Fruit fly (Drosophila melanogaster) Kc167 (cell line): ENCODE results near the gene CG11696.

ENCODE experiments used
- Myc ChIP-seq: fragments of >200 bp; optimal IDR thresholded peaks from 2 replicates; lab custom pipeline; 2017; ENCODE audit warnings: missing external identifiers
- Sin3A ChIP-seq: fragments of >200 bp; optimal IDR thresholded peaks from 2 replicates; lab custom pipeline; 2018; ENCODE audit warnings: missing external identifiers
- h ChIP-seq: fragments of >200 bp; optimal IDR thresholded peaks from 3 replicates; lab custom pipeline; 2018; ENCODE audit warnings: missing external identifiers
- insv ChIP-seq: fragments of >200 bp; optimal IDR thresholded peaks from 3 replicates; lab custom pipeline; 2018; ENCODE audit warnings: missing external identifiers
- psq ChIP-seq: fragments of >200 bp; optimal IDR thresholded peaks from 2 replicates; lab custom pipeline; 2017; ENCODE audit warnings: missing external identifiers
- ttk ChIP-seq: sonication (Bioruptor generic); optimal IDR thresholded peaks from 2 replicates; lab custom pipeline; 2017; ENCODE audit warnings: missing external identifiers

The CG11696 gene

DNA sequence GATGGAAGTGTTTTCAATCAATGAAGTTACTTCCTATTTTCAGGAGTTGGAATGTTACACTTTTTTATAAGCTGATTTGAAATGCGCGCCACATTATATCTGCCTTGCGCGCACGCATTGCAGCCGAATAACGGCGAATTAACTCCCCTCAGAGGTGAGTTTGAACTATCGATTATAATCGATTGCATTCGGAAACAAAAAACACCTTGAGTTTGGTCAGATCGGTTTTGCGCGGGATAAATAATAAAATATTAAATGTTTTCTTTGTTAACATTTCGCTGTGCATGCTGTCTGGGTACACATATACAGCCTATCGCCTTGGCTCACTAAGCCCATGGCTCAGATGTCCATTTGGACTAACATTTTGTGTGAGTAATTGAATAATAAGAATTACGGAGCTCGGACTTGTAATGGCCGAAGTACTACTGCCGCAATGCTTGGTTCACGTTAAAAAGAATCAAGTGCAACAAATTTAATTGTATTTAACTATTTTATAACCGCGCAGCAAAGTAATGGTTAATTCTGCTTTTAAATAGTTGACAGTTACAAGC, 47.9 kb downstream of the CG11696 start:
- TF ChIP-seq h (no peak), Sin3A (lab: Kevin White, UChicago) (no peak), psq (no peak), ttk (no peak), Myc (lab: Kevin White, UChicago) (no peak), insv (no peak)

DNA sequence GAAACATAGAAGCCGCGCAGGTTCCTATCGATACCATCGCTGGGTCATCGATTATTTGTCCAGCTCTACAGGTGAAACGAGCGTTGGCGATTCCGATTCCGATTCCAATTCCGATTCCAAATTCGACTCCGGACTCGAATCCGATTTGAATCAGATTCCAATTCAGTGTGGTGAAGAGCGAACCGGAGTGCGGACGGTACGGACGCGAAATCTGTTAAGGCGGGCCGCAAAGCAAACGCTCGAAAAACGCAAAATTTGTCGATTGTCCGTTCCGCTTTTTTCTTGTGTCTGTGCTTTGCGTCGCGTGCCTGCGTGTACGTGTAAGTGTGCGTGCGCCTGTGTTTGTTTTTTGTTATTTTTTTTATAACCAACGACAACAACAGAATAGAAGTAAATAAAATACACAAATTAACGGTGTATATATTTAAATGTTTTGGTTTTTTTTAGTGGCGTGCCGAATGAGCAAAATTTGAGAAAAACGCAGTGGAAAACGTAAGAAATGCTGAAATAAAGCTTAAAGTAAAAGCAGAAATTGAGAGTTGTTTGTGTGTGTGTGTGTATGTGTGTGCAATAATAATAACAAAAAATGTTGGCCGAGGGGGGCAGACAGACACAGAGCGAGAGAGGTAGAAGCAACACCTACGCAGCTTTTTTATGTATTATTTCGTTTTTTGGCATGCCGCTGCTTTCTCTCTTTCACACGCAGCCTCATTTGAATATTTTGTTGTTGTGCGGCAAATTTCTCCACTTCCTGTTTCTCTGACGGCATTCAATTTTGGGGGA, 48.5 kb downstream of the CG11696 start, which contains the start of gene Ptp10D:
Gene Ptp10D (plus strand): TSS at position 150 of the 783 bp plus-strand sequence.
- TF ChIP-seq Sin3A (lab: Kevin White, UChicago) (no peak), psq (no peak), Myc (lab: Kevin White, UChicago) (no peak), insv (no peak), ttk (no peak), h (no peak)

DNA sequence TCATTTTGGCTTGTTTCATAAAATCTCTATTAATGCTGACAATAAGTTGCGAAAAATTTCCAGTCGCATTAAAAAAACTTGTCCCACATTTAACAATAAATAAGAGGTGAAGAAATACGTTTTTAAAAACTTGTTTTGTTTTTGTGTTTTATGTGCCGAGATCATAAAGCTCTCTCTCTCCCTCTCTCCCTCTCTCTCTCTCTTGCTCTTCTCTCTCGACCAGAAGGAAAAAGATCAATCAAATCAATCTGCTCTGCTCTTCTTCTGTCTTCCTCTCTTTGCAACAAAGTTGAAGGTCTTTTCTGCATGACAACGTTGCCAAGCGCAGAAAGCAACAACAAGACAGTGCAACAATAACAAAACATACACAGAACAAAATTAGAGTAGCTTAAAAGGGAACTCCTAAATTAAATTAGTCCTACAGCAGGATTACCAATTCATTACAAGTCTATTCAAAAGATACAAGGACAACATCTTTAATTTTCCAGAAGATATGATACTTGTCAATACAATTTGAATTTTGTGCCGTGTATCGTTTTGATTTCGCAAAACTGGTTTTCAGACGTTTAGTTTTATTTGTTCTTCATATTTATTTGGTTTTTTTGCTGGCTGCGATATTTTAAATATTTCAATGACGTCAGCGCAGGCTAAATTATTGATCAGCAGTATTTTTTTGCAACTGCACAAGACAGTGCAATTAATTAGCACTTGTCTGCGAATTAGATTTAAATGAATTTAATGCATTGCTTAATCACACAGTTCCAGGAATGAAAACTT, 49.3 kb downstream of the CG11696 start:
- TF ChIP-seq insv (no peak), ttk (no peak)
